Worm (Caenorhabditis elegans): ENCODE data around the gene idpc-1.

The idpc-1 gene

DNA sequence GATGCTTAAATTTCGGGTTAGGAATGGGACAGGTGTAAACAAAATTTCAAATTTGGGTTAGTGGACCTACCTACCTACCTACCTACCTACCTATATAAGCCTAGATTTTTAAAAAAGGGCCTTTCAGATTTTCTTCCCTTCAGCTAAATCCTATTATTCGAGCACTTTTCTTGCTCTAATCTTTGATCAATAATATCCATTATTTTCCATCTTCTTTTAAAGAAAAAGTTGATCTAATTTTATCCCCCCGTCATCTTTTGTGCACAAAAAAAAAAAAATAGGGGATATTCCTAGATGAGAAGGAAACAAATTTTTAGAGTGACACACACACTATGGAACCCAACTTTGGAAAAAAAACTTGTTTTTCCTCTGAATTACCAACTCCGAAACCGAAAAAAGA, 36.2 kb upstream of the idpc-1 start:
- no peak for TF ChIP-seq Y48G9A.11 (GFP tag; IDR thresholded peaks at IDR 0.05)
- TF ChIP-seq ZK337.2 (GFP tag; IDR thresholded peaks at IDR 0.05), result no peak
- no peak for TF ChIP-seq unc-62 (GFP tag; optimal IDR thresholded peaks at IDR 0.05 in 1 of 2)
- no peak for TF ChIP-seq unc-62 (tag; optimal IDR thresholded peaks at IDR 0.05)
- TF ChIP-seq ces-1 (GFP tag; optimal IDR thresholded peaks at IDR 0.05), result peak; percentile 53
- no peak for TF ChIP-seq nhr-237 (tag; optimal IDR thresholded peaks at IDR 0.05)
- no peak for TF ChIP-seq cey-2 (tag; optimal IDR thresholded peaks at IDR 0.05; ENCODE audit: borderline replicate concordance, insufficient read depth)
- TF ChIP-seq unc-130 (GFP tag; optimal IDR thresholded peaks at IDR 0.05), result no peak
- TF ChIP-seq nhr-48 (tag; optimal IDR thresholded peaks at IDR 0.05), result no peak
- TF ChIP-seq dve-1 (tag; optimal IDR thresholded peaks at IDR 0.05; ENCODE audit: insufficient read depth), result no peak
- no peak for TF ChIP-seq daf-19 (GFP tag; conservative IDR thresholded peaks at IDR 0.05)
- no peak for TF ChIP-seq ceh-32 (tag; optimal IDR thresholded peaks at IDR 0.05; ENCODE audit: poor library complexity)
- peak; percentile 60 for TF ChIP-seq fkh-10 (GFP tag; optimal IDR thresholded peaks at IDR 0.05)
- no peak for TF ChIP-seq zip-2 (tag; optimal IDR thresholded peaks at IDR 0.05)
- TF ChIP-seq lin-15B (tag; optimal IDR thresholded peaks at IDR 0.05), result no peak
- TF ChIP-seq mdt-29 (GFP tag; IDR thresholded peaks at IDR 0.05), result no peak
- TF ChIP-seq vab-7 (GFP tag; IDR thresholded peaks at IDR 0.05), result no peak
- TF ChIP-seq aha-1 (tag), result peak; percentile 13
- no peak for TF ChIP-seq Y5F2A.4 (GFP tag; optimal IDR thresholded peaks at IDR 0.05)
- no peak for TF ChIP-seq zag-1 (tag; optimal IDR thresholded peaks at IDR 0.05)
- no peak for TF ChIP-seq F37D6.2 (tag; optimal IDR thresholded peaks at IDR 0.05)
- TF ChIP-seq F26F4.8 (GFP tag; conservative IDR thresholded peaks at IDR 0.05), result no peak
- no peak for TF ChIP-seq ztf-11 (tag; optimal IDR thresholded peaks at IDR 0.05)
- TF ChIP-seq zfp-3 (GFP tag; conservative IDR thresholded peaks at IDR 0.05), result no peak

DNA sequence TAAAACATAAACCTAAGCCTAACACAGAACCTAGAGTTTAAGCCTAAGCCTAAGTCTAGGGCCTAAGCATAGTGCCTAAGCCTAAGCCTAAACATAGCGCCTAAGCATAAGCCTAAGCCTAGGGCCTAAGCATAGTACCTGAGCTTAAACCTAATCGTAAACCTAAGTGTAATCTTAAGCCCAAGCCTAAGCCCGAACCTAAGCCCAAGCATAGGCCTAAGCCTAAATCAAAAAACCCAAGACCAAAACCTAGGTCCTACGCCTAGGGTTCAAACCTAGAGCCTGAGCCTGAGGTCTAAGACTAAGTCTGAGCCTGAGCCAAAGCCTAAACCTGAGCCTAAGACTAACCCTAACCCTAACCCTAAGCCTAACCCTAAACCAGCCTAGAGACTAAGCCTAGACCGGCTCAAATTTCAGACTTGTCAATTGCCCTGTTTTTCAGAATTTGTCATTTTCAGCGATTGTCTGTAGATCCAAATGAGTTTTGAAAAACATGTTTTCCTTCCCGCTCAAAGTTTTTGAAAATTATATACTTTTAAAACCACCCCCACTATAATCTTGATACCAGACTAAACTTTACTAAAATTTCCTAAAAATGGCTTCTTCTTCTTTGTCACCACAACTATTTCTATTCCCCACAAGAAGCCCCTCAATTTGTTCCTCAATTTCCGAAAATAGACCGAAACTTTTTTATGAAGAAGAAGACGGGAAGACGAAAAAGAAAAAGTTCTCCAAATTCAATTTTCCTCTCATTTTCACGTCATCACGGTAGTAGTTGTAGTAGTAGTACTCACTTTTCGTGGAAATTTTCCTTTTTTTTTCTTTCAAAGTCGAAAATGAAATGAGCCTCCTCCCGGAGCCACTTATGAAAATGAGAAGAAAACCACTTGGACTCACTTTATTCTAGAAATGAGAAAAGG, 35.1 kb upstream of the idpc-1 start:
- TF ChIP-seq aly-2 (tag; optimal IDR thresholded peaks at IDR 0.05), result no peak
- peak in 1 of 2 experiments; percentile 99 for TF ChIP-seq unc-62 (GFP tag; optimal IDR thresholded peaks at IDR 0.05 in 1 of 2)
- no peak for TF ChIP-seq unc-62 (tag; optimal IDR thresholded peaks at IDR 0.05)
- TF ChIP-seq ctbp-1 (GFP tag; IDR thresholded peaks at IDR 0.05), result no peak
- TF ChIP-seq daf-12 (tag; optimal IDR thresholded peaks at IDR 0.05), result no peak
- TF ChIP-seq nhr-25 (tag; optimal IDR thresholded peaks at IDR 0.05; ENCODE audit: borderline replicate concordance, insufficient read depth), result no peak
- no peak for TF ChIP-seq egl-27 (tag; optimal IDR thresholded peaks at IDR 0.05)
- no peak for TF ChIP-seq dmd-6 (GFP tag; IDR thresholded peaks at IDR 0.05)
- no peak for TF ChIP-seq nhr-42 (GFP tag; IDR thresholded peaks at IDR 0.05)
- no peak for TF ChIP-seq hif-1 (tag; optimal IDR thresholded peaks at IDR 0.05)
- TF ChIP-seq ZK337.2 (GFP tag; IDR thresholded peaks at IDR 0.05), result no peak
- no peak for TF ChIP-seq nhr-28 (tag; optimal IDR thresholded peaks at IDR 0.05)
- TF ChIP-seq duxl-1 (tag; optimal IDR thresholded peaks at IDR 0.05; ENCODE audit: poor library complexity), result no peak
- peak; percentile 93 for TF ChIP-seq aha-1 (tag)
- TF ChIP-seq R02D3.7 (tag; optimal IDR thresholded peaks at IDR 0.05), result no peak
- no peak for TF ChIP-seq pqm-1 (tag; optimal IDR thresholded peaks at IDR 0.05)
- no peak for TF ChIP-seq ceh-32 (tag; optimal IDR thresholded peaks at IDR 0.05; ENCODE audit: poor library complexity)
- TF ChIP-seq fkh-10 (GFP tag; optimal IDR thresholded peaks at IDR 0.05), result peak; percentile 79
- no peak for TF ChIP-seq mep-1 (tag; optimal IDR thresholded peaks at IDR 0.05)
- TF ChIP-seq lin-1 (GFP tag; IDR thresholded peaks at IDR 0.05), result no peak
- TF ChIP-seq zip-2 (tag; optimal IDR thresholded peaks at IDR 0.05), result no peak
- TF ChIP-seq nhr-76 (tag; optimal IDR thresholded peaks at IDR 0.05), result no peak
- TF ChIP-seq attf-4 (tag; optimal IDR thresholded peaks at IDR 0.05), result no peak
- TF ChIP-seq gei-8 (GFP tag; optimal IDR thresholded peaks at IDR 0.05), result no peak
- TF ChIP-seq lsy-2 (tag; optimal IDR thresholded peaks at IDR 0.05), result no peak
- peak; percentile 66 for TF ChIP-seq ces-1 (GFP tag; optimal IDR thresholded peaks at IDR 0.05)
- TF ChIP-seq nhr-6 (tag; optimal IDR thresholded peaks at IDR 0.05), result no peak
- no peak for TF ChIP-seq ceh-62 (tag; optimal IDR thresholded peaks at IDR 0.05)
- TF ChIP-seq php-3 (GFP tag; IDR thresholded peaks at IDR 0.05), result no peak
- TF ChIP-seq daf-8 (GFP tag; IDR thresholded peaks at IDR 0.05), result no peak
- TF ChIP-seq vab-7 (GFP tag; IDR thresholded peaks at IDR 0.05), result 0 out of 2 replicates have a peak, but pooled peaks have one; percentile 12
- TF ChIP-seq sdz-12 (GFP tag; optimal IDR thresholded peaks at IDR 0.05), result no peak
- no peak for TF ChIP-seq F44E2.7 (GFP tag; IDR thresholded peaks at IDR 0.05)
